Fruit fly (Drosophila melanogaster): ENCODE results near the gene CG4953.

The CG4953 gene

dm6 chr2L:10246785-10247190 lies 19.7 kb upstream of the CG4953 start, which contains the start of gene chico:
Gene chico (minus strand): TSS chr2L:10247078.
- TF ChIP-seq dl (GFP tag; optimal IDR thresholded peaks at IDR 0.05; ENCODE audit: insufficient read depth in 1 of 2, partially characterized antibody in 2 of 2) (no peak), Rel (GFP tag; optimal IDR thresholded peaks at IDR 0.05) (no peak), Rel (tag; optimal IDR thresholded peaks at IDR 0.05) (peak; percentile 18), Hr83 (GFP tag; optimal IDR thresholded peaks at IDR 0.05; ENCODE audit: poor library complexity, severe bottlenecking) (peak; percentile 4), Jra (GFP tag; optimal IDR thresholded peaks at IDR 0.05) (peak; percentile 22), Hnf4 (GFP tag; optimal IDR thresholded peaks at IDR 0.05) (no peak), lola (GFP tag; optimal IDR thresholded peaks at IDR 0.05) (no peak), rgr (GFP tag; optimal IDR thresholded peaks at IDR 0.05) (no peak), OdsH (GFP tag; optimal IDR thresholded peaks at IDR 0.05) (no peak), CrebA (GFP tag; optimal IDR thresholded peaks at IDR 0.05; ENCODE audit: borderline replicate concordance) (no peak), Myc (optimal IDR thresholded peaks at IDR 0.05) (peak; percentile 38), ey (GFP tag; optimal IDR thresholded peaks at IDR 0.05) (no peak)

dm6 chr2L:10249655-10250202 lies 16.8 kb upstream of the CG4953 start:
- TF ChIP-seq Hnf4 (GFP tag; optimal IDR thresholded peaks at IDR 0.05): no peak
- TF ChIP-seq Rel (GFP tag; optimal IDR thresholded peaks at IDR 0.05): no peak
- peak; percentile 7 for TF ChIP-seq Rel (tag; optimal IDR thresholded peaks at IDR 0.05)

- peak; percentile 60 for TF ChIP-seq tai (GFP tag; optimal IDR thresholded peaks at IDR 0.05)
- TF ChIP-seq Mio (GFP tag; optimal IDR thresholded peaks at IDR 0.05): no peak
- no peak for TF ChIP-seq Myc (optimal IDR thresholded peaks at IDR 0.05)
- TF ChIP-seq Rel (GFP tag; optimal IDR thresholded peaks at IDR 0.05): no peak
- TF ChIP-seq Rel (tag; optimal IDR thresholded peaks at IDR 0.05): no peak
- no peak for TF ChIP-seq woc (GFP tag; optimal IDR thresholded peaks at IDR 0.05)
- TF ChIP-seq jim (GFP tag; optimal IDR thresholded peaks at IDR 0.05): peak; percentile 71
- TF ChIP-seq sv (GFP tag; optimal IDR thresholded peaks at IDR 0.05): no peak
- TF ChIP-seq Hr78 (GFP tag; optimal IDR thresholded peaks at IDR 0.05): no peak
- no peak for TF ChIP-seq GATAd (GFP tag; optimal IDR thresholded peaks at IDR 0.05)
- no peak for TF ChIP-seq fru (GFP tag; optimal IDR thresholded peaks at IDR 0.05)
- peak; percentile 32 for TF ChIP-seq Jra (GFP tag; optimal IDR thresholded peaks at IDR 0.05)
- TF ChIP-seq psq (GFP tag; optimal IDR thresholded peaks at IDR 0.05): no peak
- no peak for TF ChIP-seq Dif (GFP tag; optimal IDR thresholded peaks at IDR 0.05; ENCODE audit: partially characterized antibody)
- TF ChIP-seq brk (GFP tag; optimal IDR thresholded peaks at IDR 0.05): no peak
Measured at dm6 chr2L:10250441-10250847, 16.1 kb upstream of the CG4953 start, which contains the start of the genes bsk and CG31717. Gene bsk (minus strand): TSS chr2L:10250501. Gene CG31717 (plus strand): TSS chr2L:10250737.

- TF ChIP-seq Hr83 (GFP tag; optimal IDR thresholded peaks at IDR 0.05; ENCODE audit: poor library complexity, severe bottlenecking): no peak
- TF ChIP-seq Sp1 (GFP tag; optimal IDR thresholded peaks at IDR 0.05): no peak
- TF ChIP-seq woc (GFP tag; optimal IDR thresholded peaks at IDR 0.05): no peak
- TF ChIP-seq dl (GFP tag; optimal IDR thresholded peaks at IDR 0.05; ENCODE audit: insufficient read depth in 1 of 2, partially characterized antibody in 2 of 2): no peak
- no peak for TF ChIP-seq Rel (GFP tag; optimal IDR thresholded peaks at IDR 0.05)
- no peak for TF ChIP-seq Rel (tag; optimal IDR thresholded peaks at IDR 0.05)
- no peak for TF ChIP-seq Myc (optimal IDR thresholded peaks at IDR 0.05)
- TF ChIP-seq Hnf4 (GFP tag; optimal IDR thresholded peaks at IDR 0.05): no peak
- TF ChIP-seq psq (GFP tag; optimal IDR thresholded peaks at IDR 0.05): no peak
- no peak for TF ChIP-seq dmrt93B (GFP tag; optimal IDR thresholded peaks at IDR 0.05)
- no peak for TF ChIP-seq sage (GFP tag; optimal IDR thresholded peaks at IDR 0.05)
- TF ChIP-seq GATAd (GFP tag; optimal IDR thresholded peaks at IDR 0.05): no peak
- no peak for TF ChIP-seq h (GFP tag; optimal IDR thresholded peaks at IDR 0.05)
- TF ChIP-seq fru (GFP tag; optimal IDR thresholded peaks at IDR 0.05): no peak
- no peak for TF ChIP-seq Mio (GFP tag; optimal IDR thresholded peaks at IDR 0.05)
- no peak for TF ChIP-seq usp (GFP tag; optimal IDR thresholded peaks at IDR 0.05)
- TF ChIP-seq Dif (GFP tag; optimal IDR thresholded peaks at IDR 0.05; ENCODE audit: partially characterized antibody): no peak
- no peak for TF ChIP-seq brk (GFP tag; optimal IDR thresholded peaks at IDR 0.05)
- no peak for TF ChIP-seq br (GFP tag; optimal IDR thresholded peaks at IDR 0.05)
- TF ChIP-seq Hr78 (GFP tag; optimal IDR thresholded peaks at IDR 0.05): no peak
- no peak for TF ChIP-seq N (GFP tag; optimal IDR thresholded peaks at IDR 0.05)
Measured at dm6 chr2L:10251592-10251991, 14.9 kb upstream of the CG4953 start, which contains the start of gene Ror. Gene Ror (plus strand): TSS chr2L:10251843.

- TF ChIP-seq Hr83 (GFP tag; optimal IDR thresholded peaks at IDR 0.05; ENCODE audit: poor library complexity, severe bottlenecking) (no peak), dl (GFP tag; optimal IDR thresholded peaks at IDR 0.05; ENCODE audit: insufficient read depth in 1 of 2, partially characterized antibody in 2 of 2) (no peak), tai (GFP tag; optimal IDR thresholded peaks at IDR 0.05) (no peak), sage (GFP tag; optimal IDR thresholded peaks at IDR 0.05) (peak; percentile 40), woc (GFP tag; optimal IDR thresholded peaks at IDR 0.05) (peak; percentile 41)
Measured at dm6 chr2L:10255725-10256158, 10.8 kb upstream of the CG4953 start, which contains the start of gene CG5676. Gene CG5676 (minus strand): TSS chr2L:10255891.

All from whole organism, wandering third instar larva.